Fruit fly (Drosophila melanogaster): Measurements from ENCODE around the gene dy.
A peak's percentile ranks its signal among the peaks of the same experiment; 100 is the strongest.

dy gene

DNA sequence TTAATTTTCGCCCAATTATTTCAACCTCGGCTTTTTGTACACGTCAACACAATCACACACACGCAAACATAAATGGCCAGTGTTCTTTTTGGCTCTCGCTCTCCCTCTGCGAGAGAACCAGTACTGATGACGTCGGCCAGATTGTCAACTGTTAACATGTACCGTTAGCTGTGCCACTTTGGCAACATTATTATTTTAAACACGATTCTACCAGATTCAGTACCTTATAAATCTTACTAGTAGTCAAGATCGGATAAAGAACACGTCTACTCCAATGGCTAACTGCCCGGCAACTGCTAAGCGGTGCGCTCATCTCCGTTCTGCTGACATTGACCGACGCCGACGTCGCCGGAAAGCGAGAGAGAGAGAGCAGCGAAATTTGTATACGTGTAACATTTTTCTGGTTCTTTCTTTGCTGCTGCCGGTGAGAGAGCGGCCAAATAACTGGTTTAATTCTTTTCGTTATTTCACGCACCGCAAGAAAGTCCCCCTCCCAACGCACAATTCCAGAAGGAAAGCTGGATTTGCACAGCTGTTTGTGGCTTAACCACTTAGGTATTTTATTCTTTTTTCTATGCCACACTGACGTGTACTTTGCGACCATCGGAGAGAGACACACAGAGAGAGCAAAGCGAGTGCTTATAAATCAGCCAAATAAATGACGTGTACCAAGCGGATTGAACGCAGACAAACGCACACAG is 26.6 kb upstream of the dy start (continued):
- TF ChIP-seq abd-A (tag; optimal IDR thresholded peaks at IDR 0.05) (peak; percentile 75), usp (GFP tag; optimal IDR thresholded peaks at IDR 0.05) (no peak), CG4328 (GFP tag; optimal IDR thresholded peaks at IDR 0.05) (no peak), ken (GFP tag; IDR thresholded peaks at IDR 0.05) (no peak), maf-S (GFP tag; optimal IDR thresholded peaks at IDR 0.05) (no peak), CG11247 (GFP tag; IDR thresholded peaks at IDR 0.05) (no peak), CG6683 (GFP tag; optimal IDR thresholded peaks at IDR 0.05) (no peak), klu (GFP tag; IDR thresholded peaks at IDR 0.05) (no peak), Nf-YB (GFP tag; optimal IDR thresholded peaks at IDR 0.05) (peak; percentile 71), CG7271 (tag; optimal IDR thresholded peaks at IDR 0.05) (no peak), CG1792 (GFP tag; optimal IDR thresholded peaks at IDR 0.05) (no peak), cad (GFP tag; optimal IDR thresholded peaks at IDR 0.05) (no peak), CG6654 (GFP tag; optimal IDR thresholded peaks at IDR 0.05) (no peak), al (GFP tag; IDR thresholded peaks at IDR 0.05) (no peak), phol (tag; optimal IDR thresholded peaks at IDR 0.05) (no peak), bowl (GFP tag; IDR thresholded peaks at IDR 0.05) (no peak), CG3281 (GFP tag; optimal IDR thresholded peaks at IDR 0.05) (no peak), MTF-1 (GFP tag; optimal IDR thresholded peaks at IDR 0.05; ENCODE audit: borderline replicate concordance) (no peak), dmrt11E (tag; optimal IDR thresholded peaks at IDR 0.05) (no peak), otp (GFP tag; IDR thresholded peaks at IDR 0.05) (no peak), zen (tag; optimal IDR thresholded peaks at IDR 0.05) (no peak), HLHmδ (GFP tag; optimal IDR thresholded peaks at IDR 0.05) (no peak), hkb (optimal IDR thresholded peaks at IDR 0.05) (no peak), hkb (GFP tag; IDR thresholded peaks at IDR 0.05) (no peak), CG2116 (GFP tag; optimal IDR thresholded peaks at IDR 0.05) (no peak), lab (GFP tag; optimal IDR thresholded peaks at IDR 0.05) (no peak), CG31224 (GFP tag; IDR thresholded peaks at IDR 0.05) (no peak), HLH54F (GFP tag; optimal IDR thresholded peaks at IDR 0.05) (no peak), Dad (GFP tag; optimal IDR thresholded peaks at IDR 0.05) (no peak), CG5245 (GFP tag; optimal IDR thresholded peaks at IDR 0.05) (no peak), tup (GFP tag; optimal IDR thresholded peaks at IDR 0.05) (no peak), nom (GFP tag; optimal IDR thresholded peaks at IDR 0.05) (peak; percentile 61), CHES-1-like (GFP tag; optimal IDR thresholded peaks at IDR 0.05) (no peak), Spps (tag; optimal IDR thresholded peaks at IDR 0.05) (no peak), Rfx (GFP tag; IDR thresholded peaks at IDR 0.05) (no peak), NfI (GFP tag; optimal IDR thresholded peaks at IDR 0.05) (no peak), CG18011 (GFP tag; optimal IDR thresholded peaks at IDR 0.05) (no peak), sens-2 (GFP tag; IDR thresholded peaks at IDR 0.05) (no peak), Trl (optimal IDR thresholded peaks at IDR 0.05) (peak; percentile 71 to 87), Trl (GFP tag; optimal IDR thresholded peaks at IDR 0.05) (peak; percentile 51), CG17612 (GFP tag; IDR thresholded peaks at IDR 0.05) (no peak), trh (GFP tag; optimal IDR thresholded peaks at IDR 0.05) (no peak), wor (GFP tag; IDR thresholded peaks at IDR 0.05) (no peak), CG6813 (GFP tag; optimal IDR thresholded peaks at IDR 0.05) (no peak), salm (tag; optimal IDR thresholded peaks at IDR 0.05) (no peak), CG7786 (GFP tag; optimal IDR thresholded peaks at IDR 0.05) (no peak), gt (GFP tag; IDR thresholded peaks at IDR 0.05) (no peak), tna (GFP tag; IDR thresholded peaks at IDR 0.05; ENCODE audit: partially characterized antibody) (no peak), Tbp (GFP tag; optimal IDR thresholded peaks at IDR 0.05) (no peak), CG43689 (GFP tag; IDR thresholded peaks at IDR 0.05) (no peak), gce (GFP tag; IDR thresholded peaks at IDR 0.05) (no peak), Ada2b (GFP tag; IDR thresholded peaks at IDR 0.05) (no peak)
